Worm (Caenorhabditis elegans): ENCODE measurements around the gene dmd-5.

- TF ChIP-seq unc-55 (GFP tag; optimal IDR thresholded peaks at IDR 0.05) (no peak), F13H6.1 (tag; optimal IDR thresholded peaks at IDR 0.05) (no peak), ceh-45 (GFP tag; IDR thresholded peaks at IDR 0.05) (no peak), dve-1 (tag; optimal IDR thresholded peaks at IDR 0.05) (no peak), fkh-10 (GFP tag; optimal IDR thresholded peaks at IDR 0.05) (no peak), ttx-3 (tag; optimal IDR thresholded peaks at IDR 0.05) (no peak), rnt-1 (tag; optimal IDR thresholded peaks at IDR 0.05) (no peak), pag-3 (tag; optimal IDR thresholded peaks at IDR 0.05; ENCODE audit: borderline replicate concordance) (no peak), sox-4 (tag; optimal IDR thresholded peaks at IDR 0.05) (no peak), fax-1 (tag; optimal IDR thresholded peaks at IDR 0.05) (no peak), pha-4 (tag; optimal IDR thresholded peaks at IDR 0.05) (no peak), ama-1 (optimal IDR thresholded peaks at IDR 0.05) (no peak), fkh-6 (tag; optimal IDR thresholded peaks at IDR 0.05) (no peak)
These were observed 28.9 kb downstream of the dmd-5 start, which contains the start of gene F10C1.9 for ce11 chrII:5745088-5745487.

Measured in whole organism, late embryonic.